Worm (Caenorhabditis elegans): ENCODE measurements around the gene nlp-30.

Gene nlp-30

DNA sequence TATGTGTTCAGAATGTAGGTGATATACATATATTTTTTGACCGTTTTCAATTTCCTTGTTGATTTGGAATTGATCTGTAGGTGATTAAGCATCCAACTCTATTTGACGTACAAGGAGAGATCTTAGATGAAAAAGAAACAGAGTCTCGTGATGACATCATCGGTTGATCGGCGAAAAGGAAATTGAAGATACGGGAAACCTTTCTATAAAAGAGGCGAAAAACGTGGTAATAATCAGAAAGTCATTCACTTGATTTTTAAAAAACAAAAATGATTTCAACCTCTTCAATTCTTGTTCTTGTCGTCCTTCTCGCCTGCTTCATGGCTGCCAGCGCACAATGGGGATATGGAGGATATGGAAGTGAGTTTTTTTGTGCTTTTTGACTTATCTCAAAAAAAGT lies 2.4 kb downstream of the nlp-30 start, which contains the start of gene nlp-29:
Gene nlp-29, plus strand, starts transcription at position 248 of the 400 bp plus-strand sequence.
- TF ChIP-seq ztf-3 (GFP tag; optimal IDR thresholded peaks at IDR 0.05) = no peak

DNA sequence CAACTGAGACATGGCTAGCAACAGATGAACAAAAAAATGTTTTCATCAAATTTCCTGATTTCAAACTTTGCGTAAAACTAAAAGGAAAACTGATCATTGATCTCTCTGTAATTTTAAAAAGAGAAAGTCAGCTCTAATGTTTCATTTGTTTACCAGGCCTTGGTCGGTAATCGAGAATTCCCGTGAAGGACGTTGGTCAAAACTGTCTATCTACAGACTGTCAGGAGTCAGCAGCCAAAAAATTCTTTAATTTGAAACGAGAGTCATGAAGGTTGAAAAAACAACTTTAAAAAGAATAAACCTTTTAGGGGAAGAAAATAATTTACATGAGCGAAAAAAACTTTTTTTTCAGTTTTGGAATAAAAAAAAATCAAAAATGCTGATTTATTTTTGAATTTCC lies 3.3 kb downstream of the nlp-30 start:
- TF ChIP-seq ceh-58 (GFP tag; IDR thresholded peaks at IDR 0.05) (no peak), ztf-18 (tag; optimal IDR thresholded peaks at IDR 0.05) (no peak)

DNA sequence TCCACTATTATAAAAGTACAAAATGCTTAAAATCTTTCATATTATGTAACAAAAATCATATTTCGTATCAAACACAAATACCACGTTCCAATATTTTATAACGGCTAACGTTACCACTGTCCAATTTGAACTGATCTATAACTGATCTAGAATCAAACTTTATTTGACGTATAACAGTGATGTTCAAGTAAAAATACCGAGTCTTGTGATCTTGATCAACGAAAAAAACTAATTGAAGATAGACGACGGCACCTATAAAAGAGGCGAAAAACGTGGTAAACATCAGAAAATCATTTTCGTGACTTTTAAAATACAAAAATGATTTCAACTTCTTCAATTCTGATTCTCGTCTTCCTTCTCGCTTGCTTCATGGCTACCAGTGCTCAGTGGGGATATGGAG lies 5.8 kb downstream of the nlp-30 start, which contains the start of gene nlp-28:
Gene nlp-28, plus strand, starts transcription at position 285 of the 400 bp plus-strand sequence.
- TF ChIP-seq F52B5.7 (tag; optimal IDR thresholded peaks at IDR 0.05) (no peak), hlh-26 (GFP tag; conservative IDR thresholded peaks at IDR 0.05) (no peak), ama-1 (optimal IDR thresholded peaks at IDR 0.05) (peak; percentile 39), ama-1 (GFP tag; optimal IDR thresholded peaks at IDR 0.05) (no peak), Y95B8A.8 (GFP tag; IDR thresholded peaks at IDR 0.05) (no peak), ztf-28 (GFP tag; IDR thresholded peaks at IDR 0.05) (no peak), mxl-1 (tag; optimal IDR thresholded peaks at IDR 0.05) (no peak), lin-54 (GFP tag; optimal IDR thresholded peaks at IDR 0.05) (no peak)

DNA sequence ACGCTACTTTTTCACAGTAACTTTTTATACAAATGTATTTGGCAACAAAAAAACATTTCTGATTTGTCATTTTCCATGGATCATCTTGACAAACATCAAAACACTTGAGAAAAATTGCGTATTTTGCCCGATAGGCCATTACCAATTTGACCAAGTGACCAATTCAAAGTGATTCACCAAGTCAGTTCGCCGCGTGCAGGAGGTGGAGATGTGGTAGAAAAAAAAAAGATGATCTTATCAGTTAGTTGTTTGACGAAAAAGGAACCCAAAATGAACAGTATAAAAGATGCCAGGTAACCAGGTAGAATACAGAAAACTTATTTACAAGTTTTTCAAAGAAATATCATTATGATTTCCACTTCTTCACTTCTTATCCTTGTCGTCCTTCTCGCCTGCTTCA lies 7.3 kb downstream of the nlp-30 start, which contains the start of gene nlp-27:
Gene nlp-27, plus strand, starts transcription at position 309 of the 400 bp plus-strand sequence.
- no peak for TF ChIP-seq mcd-1 (GFP tag; IDR thresholded peaks at IDR 0.05)
- no peak for TF ChIP-seq nhr-90 (tag; optimal IDR thresholded peaks at IDR 0.05)
- no peak for TF ChIP-seq F10E7.11 (tag; optimal IDR thresholded peaks at IDR 0.05)
- no peak for TF ChIP-seq C17E4.6 (GFP tag; IDR thresholded peaks at IDR 0.05)
- no peak for TF ChIP-seq ZK185.1 (tag; optimal IDR thresholded peaks at IDR 0.05; ENCODE audit: poor library complexity, severe bottlenecking)
- no peak for TF ChIP-seq Y79H2A.3 (GFP tag; conservative IDR thresholded peaks at IDR 0.05)

DNA sequence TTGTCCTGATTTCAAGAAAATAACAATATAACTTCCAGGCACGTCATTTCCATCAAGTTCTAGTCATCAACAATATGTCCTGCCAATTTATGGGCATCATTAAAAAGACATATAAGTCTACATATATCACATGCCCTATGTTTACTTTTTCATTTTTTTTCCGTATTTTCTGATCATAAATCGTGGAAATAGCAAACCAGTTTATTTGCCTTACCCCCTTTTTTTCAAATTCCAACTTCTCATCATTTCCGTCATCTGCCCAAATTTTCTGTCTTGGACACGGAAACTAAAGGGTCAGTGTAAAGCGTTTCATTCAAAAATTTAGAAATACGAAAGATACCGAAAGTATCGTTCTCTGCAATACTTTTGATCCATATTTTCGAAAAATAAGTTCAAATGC lies 10.6 kb downstream of the nlp-30 start:
- no peak for TF ChIP-seq gei-17 (GFP tag; optimal IDR thresholded peaks at IDR 0.05)
- TF ChIP-seq snpc-3.4 (tag; optimal IDR thresholded peaks at IDR 0.05) = no peak
- no peak for TF ChIP-seq ztf-3 (GFP tag; optimal IDR thresholded peaks at IDR 0.05)
- TF ChIP-seq tlf-1 (GFP tag; optimal IDR thresholded peaks at IDR 0.05) = no peak
- TF ChIP-seq F55B11.4 (tag; optimal IDR thresholded peaks at IDR 0.05; ENCODE audit: borderline replicate concordance, insufficient read depth) = no peak
- no peak for TF ChIP-seq aptf-2 (GFP tag; conservative IDR thresholded peaks at IDR 0.05)
- TF ChIP-seq atf-7 (tag; optimal IDR thresholded peaks at IDR 0.05) = no peak
- TF ChIP-seq chd-7 (tag; optimal IDR thresholded peaks at IDR 0.05) = no peak
- no peak for TF ChIP-seq nhr-27 (tag; optimal IDR thresholded peaks at IDR 0.05)
- no peak for TF ChIP-seq mel-28 (tag; optimal IDR thresholded peaks at IDR 0.05; ENCODE audit: borderline replicate concordance)
- no peak for TF ChIP-seq let-607 (tag; optimal IDR thresholded peaks at IDR 0.05)
- TF ChIP-seq dox-1 (GFP tag; IDR thresholded peaks at IDR 0.05) = no peak
- no peak for TF ChIP-seq F23B12.7 (tag; optimal IDR thresholded peaks at IDR 0.05; ENCODE audit: insufficient read depth)
- TF ChIP-seq ztf-22 (GFP tag; optimal IDR thresholded peaks at IDR 0.05) = no peak

DNA sequence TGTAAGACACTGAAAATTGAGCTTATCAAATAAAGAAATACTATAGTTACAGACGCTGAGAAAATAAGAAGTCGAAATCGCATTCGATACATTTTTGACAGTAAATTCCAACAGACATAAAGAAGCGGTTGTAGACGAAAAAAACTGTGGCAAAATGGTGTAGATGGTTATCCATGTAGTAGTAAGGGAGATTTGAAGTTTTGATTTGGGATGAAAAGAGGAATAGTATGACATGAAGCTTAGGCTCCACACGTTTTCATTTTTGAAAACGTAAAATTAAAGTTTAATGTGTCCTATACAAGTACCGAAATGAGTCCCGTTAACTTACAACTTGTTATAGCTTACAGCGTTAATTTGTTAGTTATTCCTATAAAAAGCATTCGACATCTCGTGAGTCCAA lies 12.3 kb downstream of the nlp-30 start, which contains the start of gene K09D9.9:
Gene K09D9.9, minus strand, starts transcription at position 101 of the 400 bp plus-strand sequence.
- no peak for TF ChIP-seq zfh-2 (GFP tag; conservative IDR thresholded peaks at IDR 0.05)
- no peak for TF ChIP-seq dpl-1 (GFP tag; optimal IDR thresholded peaks at IDR 0.05)
- no peak for TF ChIP-seq T07F8.4 (tag; optimal IDR thresholded peaks at IDR 0.05)
- TF ChIP-seq ztf-25 (GFP tag; IDR thresholded peaks at IDR 0.05) = no peak
- TF ChIP-seq dox-1 (GFP tag; IDR thresholded peaks at IDR 0.05) = no peak
- no peak for TF ChIP-seq F10E7.11 (tag; optimal IDR thresholded peaks at IDR 0.05)
- no peak for TF ChIP-seq lin-26 (GFP tag; IDR thresholded peaks at IDR 0.05)
- no peak for TF ChIP-seq madf-8 (GFP tag; conservative IDR thresholded peaks at IDR 0.05)
- TF ChIP-seq fkh-3 (tag; optimal IDR thresholded peaks at IDR 0.05) = no peak
- TF ChIP-seq ets-4 (GFP tag; optimal IDR thresholded peaks at IDR 0.05) = no peak
- TF ChIP-seq C17E4.6 (GFP tag; IDR thresholded peaks at IDR 0.05) = no peak
- no peak for TF ChIP-seq nhr-120 (GFP tag; IDR thresholded peaks at IDR 0.05)
- TF ChIP-seq F57C9.4 (tag; optimal IDR thresholded peaks at IDR 0.05) = no peak
- TF ChIP-seq F37B4.10 (GFP tag; IDR thresholded peaks at IDR 0.05) = no peak
- TF ChIP-seq dpff-1 (tag; optimal IDR thresholded peaks at IDR 0.05) = no peak

Data from whole organism, young adult.